Fruit fly (Drosophila melanogaster) whole organism, wandering third instar larva: ENCODE data around the gene CG45049.

ENCODE experiments used
- Abd-B ChIP-seq: fragments of >200 bp; optimal IDR thresholded peaks from 2 replicates; lab custom pipeline; 2017; ENCODE audit warnings: missing biosample characterization, missing genetic modification characterization
- CG32264 ChIP-seq: fragments of 200-800 bp; sonication (Bioruptor generic); optimal IDR thresholded peaks from 2 replicates; lab custom pipeline; 2016; ENCODE audit warnings: missing biosample characterization, missing genetic modification characterization
- CG9705 ChIP-seq: fragments of 200-800 bp; sonication (Bioruptor generic); optimal IDR thresholded peaks from 2 replicates; lab custom pipeline; 2018; ENCODE audit warnings: missing biosample characterization, mild to moderate bottlenecking, missing genetic modification characterization
- Dfd ChIP-seq: fragments of >200 bp; optimal IDR thresholded peaks from 2 replicates; lab custom pipeline; 2017; ENCODE audit warnings: missing biosample characterization, missing genetic modification characterization
- Dif ChIP-seq: fragments of 200-275, 200-300 bp; sonication (Bioruptor generic); optimal IDR thresholded peaks from 2 replicates; lab custom pipeline; 2018; ENCODE audit warnings: missing biosample characterization, missing genetic modification characterization; ENCODE audit not compliant: partially characterized antibody
- GATAd ChIP-seq: sonication (Bioruptor generic); optimal IDR thresholded peaks from 2 replicates; lab custom pipeline; 2016; ENCODE audit warnings: missing biosample characterization, missing genetic modification characterization
- HLH106 ChIP-seq: fragments of 200-800 bp; optimal IDR thresholded peaks from 3 replicates; lab custom pipeline; 2019; ENCODE audit warnings: missing biosample characterization, mild to moderate bottlenecking, missing genetic modification characterization, moderate library complexity
- Hnf4 ChIP-seq: fragments of 200-800 bp; sonication (Bioruptor generic); optimal IDR thresholded peaks from 2 replicates; lab custom pipeline; 2016; ENCODE audit warnings: missing biosample characterization, mild to moderate bottlenecking, missing genetic modification characterization
- Hr78 ChIP-seq: fragments of >200 bp; optimal IDR thresholded peaks from 2 replicates; lab custom pipeline; 2017; ENCODE audit warnings: missing biosample characterization, missing genetic modification characterization
- Hr83 ChIP-seq: fragments of 200-300 bp; sonication (Bioruptor generic); optimal IDR thresholded peaks from 2 replicates; lab custom pipeline; 2016; ENCODE audit warnings: missing biosample characterization, mild to moderate bottlenecking, missing genetic modification characterization, moderate library complexity; ENCODE audit not compliant: poor library complexity, severe bottlenecking
- OdsH ChIP-seq: fragments of 200-800 bp; sonication (Bioruptor generic); optimal IDR thresholded peaks from 2 replicates; lab custom pipeline; 2016; ENCODE audit warnings: missing biosample characterization, mild to moderate bottlenecking, missing genetic modification characterization
- Rel ChIP-seq, 2 experiments: fragments of 200-800 bp; sonication (Bioruptor generic) in 1 of 2; optimal IDR thresholded peaks; 2 replicates in 1 of 2; 3 replicates in 1 of 2; lab custom pipeline; 2016 to 2019; ENCODE audit warnings: mild to moderate bottlenecking in 2 of 2, missing biosample characterization in 2 of 2, missing genetic modification characterization in 2 of 2, moderate library complexity in 1 of 2
- Sp1 ChIP-seq: fragments of 200-800 bp; sonication (Bioruptor generic); optimal IDR thresholded peaks from 3 replicates; lab custom pipeline; 2019; ENCODE audit warnings: missing biosample characterization, mild to moderate bottlenecking, missing genetic modification characterization, moderate library complexity
- Vsx2 ChIP-seq: fragments of 200-300, 225-300 bp; sonication (Bioruptor generic); optimal IDR thresholded peaks from 2 replicates; lab custom pipeline; 2018; ENCODE audit warnings: missing biosample characterization, missing genetic modification characterization; ENCODE audit not compliant: partially characterized antibody
- brk ChIP-seq: fragments of 200-800 bp; sonication (Bioruptor generic); optimal IDR thresholded peaks from 2 replicates; lab custom pipeline; 2016; ENCODE audit warnings: missing biosample characterization, mild to moderate bottlenecking, missing genetic modification characterization
- dl ChIP-seq, 2 experiments: fragments of 175-275, 200-275 bp in 1 of 2; fragments of 200-275 bp in 1 of 2; sonication (Bioruptor generic); optimal IDR thresholded peaks; lab custom pipeline; 2018; ENCODE audit warnings: mild to moderate bottlenecking in 2 of 2, missing biosample characterization in 2 of 2, missing genetic modification characterization in 2 of 2, moderate library complexity in 2 of 2; ENCODE audit not compliant: partially characterized antibody in 2 of 2, insufficient read depth in 1 of 2
- dmrt93B ChIP-seq: fragments of 200-800 bp; sonication (Bioruptor generic); optimal IDR thresholded peaks from 2 replicates; lab custom pipeline; 2018; ENCODE audit warnings: missing biosample characterization, mild to moderate bottlenecking, missing genetic modification characterization
- foxo ChIP-seq, 2 experiments: fragments of 200-800 bp; sonication (Bioruptor generic); optimal IDR thresholded peaks; 2 replicates in 1 of 2; 3 replicates in 1 of 2; lab custom pipeline; 2016 to 2017; ENCODE audit warnings: missing biosample characterization in 2 of 2, missing genetic modification characterization in 2 of 2
- fru ChIP-seq: fragments of 200-800 bp; sonication (Bioruptor generic); optimal IDR thresholded peaks from 3 replicates; lab custom pipeline; 2016; ENCODE audit warnings: missing biosample characterization, mild to moderate bottlenecking, missing genetic modification characterization
- jim ChIP-seq: fragments of 175-275, 200-325 bp; sonication (Bioruptor generic); optimal IDR thresholded peaks from 2 replicates; lab custom pipeline; 2016; ENCODE audit warnings: missing biosample characterization, mild to moderate bottlenecking, missing genetic modification characterization
- lola ChIP-seq: fragments of >200 bp; optimal IDR thresholded peaks from 2 replicates; lab custom pipeline; 2017; ENCODE audit warnings: missing biosample characterization, missing genetic modification characterization
- pan ChIP-seq: fragments of >200 bp; optimal IDR thresholded peaks from 2 replicates; lab custom pipeline; 2017
- psq ChIP-seq: fragments of 200-800 bp; sonication (Bioruptor generic); optimal IDR thresholded peaks from 3 replicates; lab custom pipeline; 2017; ENCODE audit warnings: missing biosample characterization, mild to moderate bottlenecking, missing genetic modification characterization, moderate library complexity
- rgr ChIP-seq: fragments of 200-800 bp; sonication (Bioruptor generic); optimal IDR thresholded peaks from 3 replicates; lab custom pipeline; 2016; ENCODE audit warnings: missing biosample characterization, mild to moderate bottlenecking, missing genetic modification characterization
- sage ChIP-seq: fragments of 200-800 bp; sonication (Bioruptor generic); optimal IDR thresholded peaks from 2 replicates; lab custom pipeline; 2016; ENCODE audit warnings: missing biosample characterization, mild to moderate bottlenecking, missing genetic modification characterization
- usp ChIP-seq: fragments of >200 bp; optimal IDR thresholded peaks from 2 replicates; lab custom pipeline; 2017; ENCODE audit warnings: missing biosample characterization, missing genetic modification characterization
- woc ChIP-seq: sonication (Bioruptor generic); optimal IDR thresholded peaks from 2 replicates; lab custom pipeline; 2016; ENCODE audit warnings: missing biosample characterization, mild to moderate bottlenecking, missing genetic modification characterization

CG45049 gene

dm6 chr3R:22727456-22727833 lies 678 bp downstream of the CG45049 start:
- TF ChIP-seq Dif (no peak), Dfd (no peak), dmrt93B (GFP tag; lab: Kevin White, UChicago) (no peak)

dm6 chr3R:22727857-22728256 lies 1.1 kb downstream of the CG45049 start:
- TF ChIP-seq brk (no peak), GATAd (no peak), HLH106 (no peak), CG32264 (peak; percentile 24), foxo (GFP tag; optimal IDR thresholded peaks at IDR 0.05; lab: Kevin White, UChicago) (peak in 1 of 2 experiments; percentile 39), Dif (no peak), OdsH (GFP tag; lab: Kevin White, UChicago) (peak; percentile 45), rgr (no peak), fru (GFP tag; lab: Kevin White, UChicago) (no peak), Hr83 (no peak)
- TF ChIP-seq, all 38 proteins: peak for 3

- TF ChIP-seq usp (GFP tag; lab: Kevin White, UChicago): no peak
- TF ChIP-seq Dfd: no peak
- TF ChIP-seq jim (GFP tag; lab: Kevin White, UChicago): no peak
- TF ChIP-seq Sp1: no peak
- no peak for TF ChIP-seq Hr78 (GFP tag; lab: Kevin White, UChicago)
- TF ChIP-seq pan (lab: Kevin White, UChicago): no peak
- no peak for TF ChIP-seq sage (GFP tag; lab: Kevin White, UChicago)
- no peak for TF ChIP-seq dl (GFP tag; optimal IDR thresholded peaks at IDR 0.05; lab: Kevin White, UChicago; ENCODE audit: insufficient read depth in 1 of 2, partially characterized antibody in 2 of 2)
- TF ChIP-seq foxo (GFP tag; optimal IDR thresholded peaks at IDR 0.05; lab: Kevin White, UChicago): no peak
- TF ChIP-seq, all 38 proteins: peak for 0
These were observed 6.2 kb downstream of the CG45049 start for dm6 chr3R:22732995-22733394.

- no peak for TF ChIP-seq fru (GFP tag; lab: Kevin White, UChicago)
- no peak for TF ChIP-seq psq (GFP tag; lab: Kevin White, UChicago)
- no peak for TF ChIP-seq Rel (GFP tag; optimal IDR thresholded peaks at IDR 0.05; lab: Kevin White, UChicago)
- no peak for TF ChIP-seq Rel (tag; optimal IDR thresholded peaks at IDR 0.05; lab: Kevin White, UChicago)
- TF ChIP-seq Hr78 (GFP tag; lab: Kevin White, UChicago): no peak
- TF ChIP-seq CG9705 (GFP tag; lab: Kevin White, UChicago): no peak
- no peak for TF ChIP-seq CG32264
- no peak for TF ChIP-seq jim (GFP tag; lab: Kevin White, UChicago)
- TF ChIP-seq Abd-B (GFP tag; lab: Kevin White, UChicago): no peak
- no peak for TF ChIP-seq lola (GFP tag; lab: Kevin White, UChicago)
- TF ChIP-seq Hnf4 (GFP tag; lab: Kevin White, UChicago): no peak
- TF ChIP-seq dmrt93B (GFP tag; lab: Kevin White, UChicago): no peak
- TF ChIP-seq Vsx2 (GFP tag; lab: Kevin White, UChicago): no peak
These were observed 7.0 kb downstream of the CG45049 start, which contains the start of gene Takl2 for dm6 chr3R:22733751-22734150. Takl2 (minus strand) TSS chr3R:22733851.

- no peak for TF ChIP-seq Hnf4 (GFP tag; lab: Kevin White, UChicago)
- TF ChIP-seq Rel (GFP tag; optimal IDR thresholded peaks at IDR 0.05; lab: Kevin White, UChicago): no peak
- TF ChIP-seq Rel (tag; optimal IDR thresholded peaks at IDR 0.05; lab: Kevin White, UChicago): peak; percentile 91
- TF ChIP-seq, all 38 proteins: peak for 1
These were observed 14.2 kb downstream of the CG45049 start, which contains the start of the genes Dcr-1 and CG6985 for dm6 chr3R:22740930-22741329. Dcr-1 (minus strand) TSS chr3R:22741091. CG6985 (plus strand) TSS chr3R:22741150.

dm6 chr3R:22745432-22745831 lies 18.7 kb downstream of the CG45049 start, which contains the start of the genes vret and HP1c:
vret (minus strand) TSS chr3R:22745581.
HP1c (plus strand) TSS chr3R:22745620.
- no peak for TF ChIP-seq Rel (GFP tag; optimal IDR thresholded peaks at IDR 0.05; lab: Kevin White, UChicago)
- TF ChIP-seq Rel (tag; optimal IDR thresholded peaks at IDR 0.05; lab: Kevin White, UChicago): peak; percentile 37
- no peak for TF ChIP-seq woc (GFP tag; lab: Kevin White, UChicago)
- TF ChIP-seq, all 38 proteins: peak for 1
